Worm (Caenorhabditis elegans) whole organism, L3 larva: ENCODE results near the gene gpb-1.

Experiments
- R02D3.7 ChIP-seq: fragments of 150-350 bp; optimal IDR thresholded peaks from 2 replicates; lab custom pipeline; 2014; ENCODE audit warnings: missing biosample characterization, missing genetic modification characterization
- aly-2 ChIP-seq: fragments of 150-350 bp; optimal IDR thresholded peaks from 2 replicates; lab custom pipeline; 2014; ENCODE audit warnings: missing biosample characterization, missing genetic modification characterization
- ama-1 ChIP-seq: fragments of 150-350 bp; optimal IDR thresholded peaks from 2 replicates; lab custom pipeline; 2018
- ceh-16 ChIP-seq: sonication (generic microtip); optimal IDR thresholded peaks from 2 replicates; lab custom pipeline; 2017; ENCODE audit warnings: missing biosample characterization, missing genetic modification characterization
- ceh-28 ChIP-seq: fragments of 150-350 bp; optimal IDR thresholded peaks from 2 replicates; lab custom pipeline; 2014; ENCODE audit warnings: missing biosample characterization, missing genetic modification reagents, missing genetic modification characterization
- ceh-9 ChIP-seq: sonication (generic microtip); optimal IDR thresholded peaks from 2 replicates; lab custom pipeline; 2018; ENCODE audit warnings: missing biosample characterization, missing genetic modification characterization
- egl-5 ChIP-seq: fragments of 150-350 bp; optimal IDR thresholded peaks from 2 replicates; lab custom pipeline; 2017; ENCODE audit warnings: missing biosample characterization, missing genetic modification reagents, missing genetic modification characterization, inconsistent platforms
- elt-1 ChIP-seq: fragments of 150-350 bp; optimal IDR thresholded peaks from 2 replicates; lab custom pipeline; 2014; ENCODE audit warnings: missing biosample characterization, missing genetic modification characterization
- eor-1 ChIP-seq, 2 experiments: fragments of 150-350 bp; optimal IDR thresholded peaks; 2 replicates each; lab custom pipeline; 2014 to 2018; ENCODE audit warnings: missing biosample characterization in 2 of 2, missing genetic modification characterization in 2 of 2
- fkh-10 ChIP-seq: sonication (generic microtip); optimal IDR thresholded peaks from 2 replicates; lab custom pipeline; 2017; ENCODE audit warnings: missing biosample characterization, missing genetic modification reagents, missing genetic modification characterization
- fkh-2 ChIP-seq: fragments of 150-350 bp; optimal IDR thresholded peaks from 2 replicates; lab custom pipeline; 2014; ENCODE audit warnings: missing biosample characterization, missing genetic modification reagents, missing genetic modification characterization
- fos-1 ChIP-seq: fragments of 150-350 bp; optimal IDR thresholded peaks from 2 replicates; lab custom pipeline; 2014; ENCODE audit warnings: missing biosample characterization, missing genetic modification characterization
- hmg-11 ChIP-seq: sonication (generic microtip); optimal IDR thresholded peaks from 2 replicates; lab custom pipeline; 2016; ENCODE audit warnings: missing genetic modification characterization, missing compliant biosample characterization
- lin-15B ChIP-seq: fragments of 150-350 bp; optimal IDR thresholded peaks from 2 replicates; lab custom pipeline; 2014; ENCODE audit warnings: missing biosample characterization, missing genetic modification characterization
- lin-39 ChIP-seq: fragments of 150-350 bp; optimal IDR thresholded peaks from 2 replicates; lab custom pipeline; 2018; ENCODE audit warnings: missing biosample characterization, missing genetic modification reagents, missing genetic modification characterization
- lsy-12 ChIP-seq: sonication (generic microtip); optimal IDR thresholded peaks from 2 replicates; lab custom pipeline; 2016; ENCODE audit warnings: mild to moderate bottlenecking, missing genetic modification characterization, missing compliant biosample characterization
- mml-1 ChIP-seq: fragments of 150-350 bp; sonication (generic microtip); optimal IDR thresholded peaks from 3 replicates; lab custom pipeline; 2014; ENCODE audit warnings: missing biosample characterization, missing genetic modification characterization
- nfya-1 ChIP-seq: sonication (generic microtip); optimal IDR thresholded peaks from 2 replicates; lab custom pipeline; 2017; ENCODE audit warnings: missing genetic modification characterization, mild to moderate bottlenecking, missing compliant biosample characterization, antibody characterized with exemption, moderate library complexity; ENCODE audit not compliant: insufficient read depth
- nhr-11 ChIP-seq: fragments of 150-350 bp; optimal IDR thresholded peaks from 2 replicates; lab custom pipeline; 2014; ENCODE audit warnings: missing biosample characterization, missing genetic modification characterization
- nhr-12 ChIP-seq: fragments of 150-350 bp; optimal IDR thresholded peaks from 2 replicates; lab custom pipeline; 2014; ENCODE audit warnings: missing biosample characterization, missing genetic modification characterization
- nhr-23 ChIP-seq: fragments of 150-350 bp; optimal IDR thresholded peaks from 2 replicates; lab custom pipeline; 2014; ENCODE audit warnings: missing biosample characterization, missing genetic modification reagents, missing genetic modification characterization
- nhr-237 ChIP-seq: fragments of 150-350 bp; optimal IDR thresholded peaks from 2 replicates; lab custom pipeline; 2014; ENCODE audit warnings: missing biosample characterization, missing genetic modification characterization
- nhr-25 ChIP-seq: sonication (generic microtip); optimal IDR thresholded peaks from 2 replicates; lab custom pipeline; 2017; ENCODE audit warnings: missing biosample characterization, missing genetic modification characterization
- nhr-28 ChIP-seq: fragments of 150-350 bp; optimal IDR thresholded peaks from 2 replicates; lab custom pipeline; 2014; ENCODE audit warnings: missing biosample characterization, missing genetic modification characterization
- nhr-43 ChIP-seq: sonication (generic microtip); optimal IDR thresholded peaks from 2 replicates; lab custom pipeline; 2016; ENCODE audit warnings: mild to moderate bottlenecking, missing genetic modification characterization, missing compliant biosample characterization; ENCODE audit not compliant: poor library complexity, severe bottlenecking
- nhr-67 ChIP-seq: fragments of 150-350 bp; optimal IDR thresholded peaks from 2 replicates; lab custom pipeline; 2014; ENCODE audit warnings: missing biosample characterization, missing genetic modification characterization
- nhr-76 ChIP-seq: fragments of 150-350 bp; sonication (generic microtip); optimal IDR thresholded peaks from 5 replicates; lab custom pipeline; 2014; ENCODE audit warnings: missing biosample characterization, missing genetic modification characterization
- pha-4 ChIP-seq: fragments of 150-350 bp; optimal IDR thresholded peaks from 2 replicates; lab custom pipeline; 2014; ENCODE audit warnings: missing biosample characterization, missing genetic modification reagents, missing genetic modification characterization
- sea-2 ChIP-seq: fragments of 150-350 bp; sonication (generic microtip); optimal IDR thresholded peaks from 4 replicates; lab custom pipeline; 2014; ENCODE audit warnings: missing biosample characterization, missing genetic modification reagents, missing genetic modification characterization
- tbx-2 ChIP-seq: sonication (generic microtip); optimal IDR thresholded peaks from 2 replicates; lab custom pipeline; 2016; ENCODE audit warnings: mild to moderate bottlenecking, missing genetic modification characterization, missing compliant biosample characterization
- unc-62 ChIP-seq: fragments of 150-350 bp; sonication (generic microtip); optimal IDR thresholded peaks from 4 replicates; lab custom pipeline; 2014; ENCODE audit warnings: missing biosample characterization, missing genetic modification reagents, missing genetic modification characterization
- zag-1 ChIP-seq: fragments of 150-350 bp; optimal IDR thresholded peaks from 2 replicates; lab custom pipeline; 2014; ENCODE audit warnings: missing biosample characterization, missing genetic modification characterization
- ztf-11 ChIP-seq: fragments of 150-350 bp; optimal IDR thresholded peaks from 2 replicates; lab custom pipeline; 2014; ENCODE audit warnings: missing biosample characterization, missing genetic modification characterization
- ztf-4 ChIP-seq: fragments of 150-350 bp; optimal IDR thresholded peaks from 2 replicates; lab custom pipeline; 2014; ENCODE audit warnings: missing biosample characterization, missing genetic modification characterization

The gpb-1 gene

DNA sequence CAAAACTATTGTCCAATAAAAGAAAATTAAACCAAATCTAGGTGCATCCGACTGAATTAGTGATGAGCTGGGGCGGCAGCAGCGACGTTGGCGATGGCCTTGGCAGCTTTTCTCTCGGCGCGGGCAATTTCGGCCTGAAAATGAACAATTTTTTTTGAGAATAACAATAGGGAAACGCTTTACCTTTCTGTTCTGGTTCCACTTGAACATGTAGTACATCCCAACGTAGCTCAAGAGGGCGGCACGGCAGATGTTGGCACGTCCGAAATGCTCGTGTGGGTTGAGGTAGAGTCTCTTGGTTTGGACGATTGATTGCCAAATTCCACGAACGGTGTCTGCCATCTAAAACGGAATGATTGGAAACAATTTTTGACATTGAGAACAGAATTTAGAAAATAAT is 25.8 kb upstream of the gpb-1 start, which contains the start of gene F44E5.1:
F44E5.1 (minus strand) TSS at position 342 of the 400 bp plus-strand sequence.
- TF ChIP-seq nhr-11 (tag; lab: Kevin White, UChicago) (no peak), ceh-16 (tag; lab: Kevin White, UChicago) (no peak), ama-1 (lab: Kevin White, UChicago) (no peak), zag-1 (tag; lab: Kevin White, UChicago) (no peak), ceh-9 (tag; lab: Kevin White, UChicago) (no peak), pha-4 (tag; lab: Kevin White, UChicago) (no peak), nhr-237 (tag; lab: Kevin White, UChicago) (no peak), lin-15B (tag; lab: Kevin White, UChicago) (no peak), fkh-2 (tag; lab: Kevin White, UChicago) (no peak), tbx-2 (tag; lab: Kevin White, UChicago) (no peak), lsy-12 (tag; lab: Kevin White, UChicago) (no peak), nhr-76 (no peak), nhr-28 (tag; lab: Kevin White, UChicago) (no peak), aly-2 (no peak), fos-1 (no peak), nhr-43 (tag; lab: Kevin White, UChicago) (no peak), ztf-4 (tag; lab: Kevin White, UChicago) (no peak)

DNA sequence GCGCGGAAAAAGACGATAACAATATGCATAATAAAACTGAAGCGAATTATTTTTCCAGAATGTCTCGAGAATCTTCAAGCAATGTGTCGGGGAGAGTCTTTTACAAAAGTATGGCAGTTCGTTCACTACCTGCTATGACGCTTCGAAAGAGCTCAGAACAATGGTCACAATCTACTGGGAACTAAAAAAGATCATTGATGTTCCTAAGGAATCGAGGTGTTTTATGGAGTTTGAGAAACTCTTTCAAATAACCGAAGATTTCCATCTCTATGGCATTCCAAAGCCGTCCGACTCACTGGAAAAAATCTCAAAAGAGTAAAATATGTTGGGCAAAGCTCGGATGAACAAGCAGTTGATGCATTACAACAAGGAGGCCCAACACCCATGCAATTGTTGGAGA is 24.0 kb upstream of the gpb-1 start, which contains the start of gene F44E5.15:
F44E5.15 (plus strand) TSS at position 301 of the 400 bp plus-strand sequence.
- TF ChIP-seq nhr-23 (no peak), sea-2 (GFP tag; lab: Kevin White, UChicago) (no peak), nhr-12 (no peak), nhr-43 (tag; lab: Kevin White, UChicago) (no peak), unc-62 (GFP tag; lab: Kevin White, UChicago) (no peak), ztf-11 (tag; lab: Kevin White, UChicago) (no peak), egl-5 (tag; lab: Kevin White, UChicago) (no peak), ama-1 (lab: Kevin White, UChicago) (no peak), ceh-9 (tag; lab: Kevin White, UChicago) (no peak), ceh-16 (tag; lab: Kevin White, UChicago) (no peak), zag-1 (tag; lab: Kevin White, UChicago) (no peak), fos-1 (no peak), nhr-67 (tag; lab: Kevin White, UChicago) (no peak), hmg-11 (no peak), nfya-1 (tag; lab: Kevin White, UChicago) (no peak)

DNA sequence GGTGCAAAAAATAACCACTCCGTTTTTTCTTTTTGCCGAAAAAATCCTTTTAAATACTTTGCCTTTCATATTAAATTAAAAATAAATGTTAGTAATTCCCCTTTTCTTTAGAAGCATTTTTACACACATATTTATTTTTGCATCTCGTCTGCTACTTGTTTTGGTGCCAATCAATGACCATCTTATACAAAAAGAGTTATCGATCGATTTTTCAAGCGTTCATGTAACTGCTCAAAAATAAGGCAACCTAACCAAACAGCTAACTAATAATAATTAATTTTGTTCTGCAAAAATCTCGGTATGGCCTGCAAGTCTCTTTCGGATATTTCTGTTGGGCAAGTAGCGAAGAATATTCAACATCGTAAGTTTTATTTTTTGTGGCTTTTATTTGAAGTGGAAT is 18.1 kb upstream of the gpb-1 start, which contains the start of gene F44E5.2:
F44E5.2 (plus strand) TSS at position 301 of the 400 bp plus-strand sequence.
- TF ChIP-seq eor-1 (tag; optimal IDR thresholded peaks at IDR 0.05; lab: Kevin White, UChicago) (no peak), egl-5 (tag; lab: Kevin White, UChicago) (no peak), lin-39 (tag; lab: Kevin White, UChicago) (no peak)
- TF ChIP-seq, all 47 proteins: peak for 0

DNA sequence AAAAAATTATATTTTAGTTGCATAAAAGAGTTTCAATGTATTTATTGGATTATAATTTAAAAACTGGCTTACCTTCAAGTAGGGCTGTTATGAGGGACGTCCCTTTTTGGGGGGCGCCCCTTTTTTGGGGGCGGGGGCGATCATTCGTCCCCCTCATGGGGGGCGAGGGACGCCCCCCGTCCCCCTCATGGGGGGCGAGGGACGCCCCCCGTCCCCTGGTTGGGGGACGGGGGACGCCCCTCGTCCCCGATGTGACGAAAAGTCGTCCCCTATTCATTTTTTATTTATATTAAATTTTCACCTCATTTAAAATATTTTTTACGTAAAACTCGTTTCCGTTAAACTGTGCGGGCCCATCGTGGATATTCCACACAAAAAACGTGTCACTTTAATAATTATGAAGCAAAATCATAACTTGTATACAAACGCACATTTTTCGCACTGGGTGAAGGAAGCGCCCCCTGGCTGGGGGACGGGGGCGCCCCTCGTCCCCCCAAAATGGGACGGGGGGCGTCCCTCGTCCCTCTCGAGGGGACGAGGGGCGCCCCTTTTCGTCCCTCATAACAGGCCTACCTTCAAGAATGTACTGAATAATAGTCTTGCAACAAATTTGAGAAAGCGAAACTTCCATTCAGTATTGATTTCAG is 17.2 kb upstream of the gpb-1 start:
- TF ChIP-seq R02D3.7, result no peak
- TF ChIP-seq nhr-76, result no peak
- TF ChIP-seq ztf-4 (tag; lab: Kevin White, UChicago), result no peak
- TF ChIP-seq nhr-23, result no peak
- TF ChIP-seq nhr-11 (tag; lab: Kevin White, UChicago), result no peak
- no peak for TF ChIP-seq ceh-9 (tag; lab: Kevin White, UChicago)
- TF ChIP-seq mml-1 (tag; lab: Kevin White, UChicago), result no peak
- no peak for TF ChIP-seq fkh-10 (GFP tag; lab: Kevin White, UChicago)
- TF ChIP-seq elt-1 (tag; lab: Kevin White, UChicago), result no peak
- TF ChIP-seq lsy-12 (tag; lab: Kevin White, UChicago), result no peak
- no peak for TF ChIP-seq lin-15B (tag; lab: Kevin White, UChicago)
- TF ChIP-seq nhr-237 (tag; lab: Kevin White, UChicago), result no peak
- no peak for TF ChIP-seq ceh-28 (tag; lab: Kevin White, UChicago)
- no peak for TF ChIP-seq nhr-12
- no peak for TF ChIP-seq nhr-25 (tag; lab: Kevin White, UChicago)
